Worm (Caenorhabditis elegans): ENCODE results near the gene unc-3.

- TF ChIP-seq F13C5.2 (tag; optimal IDR thresholded peaks at IDR 0.05) = no peak
- no peak for TF ChIP-seq hnd-1 (tag; optimal IDR thresholded peaks at IDR 0.05)
- TF ChIP-seq ama-1 (optimal IDR thresholded peaks at IDR 0.05) = no peak
- no peak for TF ChIP-seq scrt-1 (GFP tag; IDR thresholded peaks at IDR 0.05)
- TF ChIP-seq ceh-13 (GFP tag; optimal IDR thresholded peaks at IDR 0.05) = no peak
- TF ChIP-seq hmg-4 (GFP tag; optimal IDR thresholded peaks at IDR 0.05) = no peak
- TF ChIP-seq tbx-11 (GFP tag; IDR thresholded peaks at IDR 0.05) = no peak
- TF ChIP-seq ets-7 (tag; optimal IDR thresholded peaks at IDR 0.05) = no peak
- no peak for TF ChIP-seq tra-4 (tag; optimal IDR thresholded peaks at IDR 0.05)
- no peak for TF ChIP-seq B0310.2 (tag; optimal IDR thresholded peaks at IDR 0.05)
Observed at ce11 chrX:14757641-14758220, 15.6 kb upstream of the unc-3 start.

Measured in whole organism, early embryonic.